Worm (Caenorhabditis elegans): ENCODE data around the gene C15C8.6.

Gene C15C8.6

DNA sequence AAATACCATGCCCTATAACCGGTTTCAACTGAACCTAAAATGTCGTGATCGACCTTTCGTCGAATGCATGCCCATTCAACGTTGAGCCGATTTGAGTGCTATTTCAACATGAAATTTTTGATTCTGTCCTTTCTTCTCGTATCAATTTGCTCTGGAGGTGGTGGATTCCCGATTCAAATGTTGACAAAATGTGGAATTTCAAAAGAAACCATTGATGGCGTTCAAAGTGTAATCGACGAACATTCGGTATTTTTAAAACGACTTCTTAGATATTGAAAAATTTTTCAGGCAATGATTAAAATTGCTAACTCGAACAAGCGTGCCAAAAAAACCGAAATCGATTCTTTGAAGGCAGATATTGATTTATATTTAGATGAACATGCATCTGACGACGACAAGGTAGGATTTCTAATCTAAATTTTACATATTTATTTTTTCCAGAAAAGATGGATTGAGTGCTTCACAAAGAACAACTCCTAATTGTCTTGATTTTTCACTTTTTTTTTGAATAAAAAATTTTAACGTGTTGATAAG is 24.2 kb downstream of the C15C8.6 start, which contains the start of gene R11D1.13:
Gene R11D1.13 (plus strand): TSS at position 51 of the 534 bp plus-strand sequence.
- TF ChIP-seq nfyb-1 (GFP tag; IDR thresholded peaks at IDR 0.05) = 0 out of 2 replicates have a peak, but pooled peaks have one; percentile 29
- TF ChIP-seq akir-1 (GFP tag; optimal IDR thresholded peaks at IDR 0.05) = no peak
- peak; percentile 51 for TF ChIP-seq B0336.3 (GFP tag; IDR thresholded peaks at IDR 0.05)
- 0 out of 2 replicates have a peak, but pooled peaks have one; percentile 34 for TF ChIP-seq ekl-4 (GFP tag; IDR thresholded peaks at IDR 0.05)
- no peak for TF ChIP-seq bed-2 (GFP tag; IDR thresholded peaks at IDR 0.05)
- TF ChIP-seq egrh-3 (GFP tag; IDR thresholded peaks at IDR 0.05) = no peak
- TF ChIP-seq snpc-3.4 (tag; optimal IDR thresholded peaks at IDR 0.05) = no peak
- TF ChIP-seq madf-6 (GFP tag; IDR thresholded peaks at IDR 0.05) = peak; percentile 54; the same call in 1 of the 2 replicates
- TF ChIP-seq lin-54 (GFP tag; optimal IDR thresholded peaks at IDR 0.05) = peak; percentile 9
- TF ChIP-seq F39B2.1 (GFP tag; IDR thresholded peaks at IDR 0.05) = no peak
- TF ChIP-seq lin-35 (GFP tag; optimal IDR thresholded peaks at IDR 0.05) = peak in 1 of 3 experiments; percentile 5
- TF ChIP-seq ceh-27 (GFP tag; optimal IDR thresholded peaks at IDR 0.05) = no peak

DNA sequence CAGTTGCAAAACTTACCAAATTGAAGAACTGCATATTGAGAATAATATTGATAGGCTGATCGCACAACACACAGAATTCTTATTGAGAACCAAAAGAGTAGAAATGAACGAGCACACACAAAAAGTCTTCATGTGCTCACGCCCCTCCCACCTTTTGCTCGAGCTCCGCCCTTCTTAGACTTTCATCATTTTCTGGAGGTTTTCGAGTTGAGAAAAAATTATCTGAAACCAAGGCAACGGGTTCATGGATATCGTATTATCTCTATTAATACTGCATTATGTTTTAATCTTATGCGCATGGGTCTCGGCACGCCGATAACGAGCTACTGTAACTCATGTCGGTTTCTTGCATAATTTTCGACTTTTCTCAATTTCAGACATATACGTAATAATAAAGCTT is 25.5 kb downstream of the C15C8.6 start, which contains the start of gene R11D1.12:
Gene R11D1.12 (minus strand): TSS at position 101 of the 400 bp plus-strand sequence.
- no peak for TF ChIP-seq gei-17 (GFP tag; optimal IDR thresholded peaks at IDR 0.05)
- no peak for TF ChIP-seq ets-4 (GFP tag; optimal IDR thresholded peaks at IDR 0.05)

DNA sequence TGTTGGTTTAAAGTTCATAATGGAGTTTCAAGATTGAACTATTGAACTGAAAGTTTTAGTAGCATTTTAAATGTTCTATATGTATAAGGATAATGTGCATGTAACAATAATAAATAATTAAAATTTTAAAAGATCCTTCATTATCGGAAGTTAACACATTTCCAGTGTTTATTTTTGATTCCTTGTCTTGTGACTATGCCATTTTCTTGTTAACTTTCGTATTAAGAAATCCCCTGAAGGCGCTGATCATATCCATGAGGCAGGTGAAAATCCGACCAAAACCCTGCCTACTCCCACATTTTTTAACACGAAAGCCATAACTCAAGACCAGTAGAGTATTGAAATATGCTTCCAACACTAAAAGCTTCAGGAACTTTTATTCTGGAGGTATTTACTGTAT is 31.6 kb downstream of the C15C8.6 start, which contains the start of gene R11D1.7:
Gene R11D1.7 (plus strand): TSS at position 301 of the 400 bp plus-strand sequence.
- TF ChIP-seq dpff-1 (tag; optimal IDR thresholded peaks at IDR 0.05) = no peak
- TF ChIP-seq ama-1 (optimal IDR thresholded peaks at IDR 0.05) = no peak
- TF ChIP-seq ama-1 (GFP tag; optimal IDR thresholded peaks at IDR 0.05) = no peak
- no peak for TF ChIP-seq ceh-91 (GFP tag; IDR thresholded peaks at IDR 0.05)
- TF ChIP-seq K12H6.12 (tag; optimal IDR thresholded peaks at IDR 0.05) = no peak
- TF ChIP-seq B0336.3 (GFP tag; IDR thresholded peaks at IDR 0.05) = no peak
- no peak for TF ChIP-seq hlh-26 (GFP tag; conservative IDR thresholded peaks at IDR 0.05)
- TF ChIP-seq sdz-38 (tag; optimal IDR thresholded peaks at IDR 0.05) = no peak
- no peak for TF ChIP-seq madf-8 (GFP tag; conservative IDR thresholded peaks at IDR 0.05)
- TF ChIP-seq ets-4 (GFP tag; optimal IDR thresholded peaks at IDR 0.05) = no peak
- TF ChIP-seq B0019.2 (GFP tag; conservative IDR thresholded peaks at IDR 0.05) = no peak
- TF ChIP-seq lin-26 (GFP tag; IDR thresholded peaks at IDR 0.05) = no peak
- TF ChIP-seq ztf-22 (GFP tag; optimal IDR thresholded peaks at IDR 0.05) = no peak
- no peak for TF ChIP-seq ceh-100 (GFP tag; IDR thresholded peaks at IDR 0.05)
- TF ChIP-seq lin-40 (tag; optimal IDR thresholded peaks at IDR 0.05) = no peak
- TF ChIP-seq pha-4 (tag; optimal IDR thresholded peaks at IDR 0.05) = no peak
- TF ChIP-seq B0261.1 (tag; optimal IDR thresholded peaks at IDR 0.05) = no peak
- TF ChIP-seq egl-44 (GFP tag; IDR thresholded peaks at IDR 0.05) = no peak

DNA sequence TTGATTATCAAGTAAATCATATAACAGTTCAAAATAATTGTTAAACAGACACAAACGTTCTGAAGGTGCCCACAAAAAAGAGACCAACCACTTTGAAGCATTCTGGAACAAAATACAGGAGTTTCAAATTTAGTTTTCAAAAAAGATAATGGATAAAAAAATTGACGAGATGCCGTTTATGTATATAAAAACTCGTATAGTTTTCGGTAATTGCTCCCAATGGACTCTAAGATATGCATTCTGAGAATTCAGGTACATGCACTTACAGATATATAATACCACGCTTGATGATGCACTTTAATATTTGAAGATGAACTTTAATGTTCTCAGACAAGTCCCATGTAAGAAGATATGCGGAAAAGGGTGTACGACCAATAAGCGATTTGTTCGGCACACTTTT is 32.7 kb downstream of the C15C8.6 start, which contains the start of gene str-181:
Gene str-181 (minus strand): TSS at position 101 of the 400 bp plus-strand sequence.
- no peak for TF ChIP-seq F55B11.4 (tag; optimal IDR thresholded peaks at IDR 0.05; ENCODE audit: borderline replicate concordance, insufficient read depth)
- TF ChIP-seq Y67H2A.10 (GFP tag; conservative IDR thresholded peaks at IDR 0.05) = no peak
- no peak for TF ChIP-seq pbrm-1 (GFP tag; IDR thresholded peaks at IDR 0.05)
- no peak for TF ChIP-seq hmg-20 (GFP tag; IDR thresholded peaks at IDR 0.05)
- no peak for TF ChIP-seq lir-1 (GFP tag; conservative IDR thresholded peaks at IDR 0.05)

All from whole organism, young adult.